Worm (Caenorhabditis elegans): ENCODE results near the gene str-93.

str-93 gene

DNA sequence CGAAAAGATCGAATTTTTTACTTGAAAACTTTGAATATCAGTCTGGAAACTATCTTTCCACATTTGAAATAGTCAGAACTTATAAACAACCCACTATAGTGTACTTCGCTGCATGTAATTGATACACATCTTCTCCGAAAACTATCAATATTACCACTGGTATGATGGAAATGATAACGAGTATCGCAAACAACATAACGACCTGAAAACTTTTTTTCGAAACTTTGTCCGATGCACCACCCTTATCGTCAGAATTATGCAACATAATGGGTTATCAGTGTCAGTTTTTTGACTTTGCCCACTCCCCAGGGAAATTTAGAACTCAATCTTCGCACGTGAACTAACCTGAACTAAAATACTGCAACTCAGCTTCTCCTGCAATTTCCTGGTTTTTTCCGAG is 11.0 kb downstream of the str-93 start:
- TF ChIP-seq ces-1 (GFP tag; optimal IDR thresholded peaks at IDR 0.05) (no peak), nhr-76 (tag; optimal IDR thresholded peaks at IDR 0.05) (no peak), pha-4 (tag; optimal IDR thresholded peaks at IDR 0.05) (no peak), unc-120 (tag; optimal IDR thresholded peaks at IDR 0.05; ENCODE audit: poor library complexity, severe bottlenecking) (no peak), elt-1 (tag; optimal IDR thresholded peaks at IDR 0.05; ENCODE audit: borderline replicate concordance, insufficient read depth) (no peak), ham-2 (GFP tag; optimal IDR thresholded peaks at IDR 0.05) (no peak), nhr-237 (tag; optimal IDR thresholded peaks at IDR 0.05) (no peak), mep-1 (tag; optimal IDR thresholded peaks at IDR 0.05) (no peak), snpc-4 (tag; optimal IDR thresholded peaks at IDR 0.05) (no peak), lin-32 (GFP tag; optimal IDR thresholded peaks at IDR 0.05) (no peak), elt-3 (tag; optimal IDR thresholded peaks at IDR 0.05) (no peak), mls-2 (tag; optimal IDR thresholded peaks at IDR 0.05) (no peak), bed-3 (GFP tag; optimal IDR thresholded peaks at IDR 0.05) (no peak), cnd-1 (tag; optimal IDR thresholded peaks at IDR 0.05) (no peak)

DNA sequence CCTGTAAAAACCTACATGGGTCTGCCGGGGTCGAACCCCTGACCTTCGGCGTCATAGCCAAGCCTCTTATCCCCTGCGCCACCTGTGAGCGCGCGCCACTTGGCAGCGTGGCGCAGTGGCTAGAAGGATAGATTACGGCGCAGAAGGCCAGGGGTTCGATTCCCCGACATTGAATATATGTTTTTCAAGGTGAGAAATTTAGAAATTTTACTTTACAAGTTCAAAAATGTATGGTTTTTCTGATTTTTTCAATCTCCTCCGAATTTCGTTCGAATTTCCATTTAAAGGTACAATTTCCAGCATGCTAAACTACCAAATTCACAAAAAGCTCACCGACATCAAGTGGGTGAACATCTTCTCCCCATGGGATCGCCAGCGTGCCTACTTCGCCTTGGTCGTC is 13.2 kb downstream of the str-93 start, which contains the start of gene dgat-2:
Gene dgat-2, plus strand, starts transcription at position 301 of the 400 bp plus-strand sequence.
- no peak for TF ChIP-seq elt-3 (tag; optimal IDR thresholded peaks at IDR 0.05)
- TF ChIP-seq lsy-2 (tag; optimal IDR thresholded peaks at IDR 0.05), result no peak
- no peak for TF ChIP-seq drap-1 (GFP tag; optimal IDR thresholded peaks at IDR 0.05)
- TF ChIP-seq lin-13 (tag; optimal IDR thresholded peaks at IDR 0.05), result no peak
- no peak for TF ChIP-seq unc-62 (GFP tag; optimal IDR thresholded peaks at IDR 0.05)
- no peak for TF ChIP-seq sptf-1 (tag; optimal IDR thresholded peaks at IDR 0.05)
- no peak for TF ChIP-seq pha-4 (tag; optimal IDR thresholded peaks at IDR 0.05)
- TF ChIP-seq cnd-1 (tag; optimal IDR thresholded peaks at IDR 0.05), result no peak
- no peak for TF ChIP-seq nhr-76 (tag; optimal IDR thresholded peaks at IDR 0.05)
- TF ChIP-seq nhr-28 (tag; optimal IDR thresholded peaks at IDR 0.05), result no peak
- no peak for TF ChIP-seq ceh-39 (tag; optimal IDR thresholded peaks at IDR 0.05)
- TF ChIP-seq mep-1 (tag; optimal IDR thresholded peaks at IDR 0.05), result no peak
- no peak for TF ChIP-seq ces-1 (GFP tag; optimal IDR thresholded peaks at IDR 0.05)
- no peak for TF ChIP-seq elt-1 (tag; optimal IDR thresholded peaks at IDR 0.05; ENCODE audit: borderline replicate concordance, insufficient read depth)
- TF ChIP-seq nhr-2 (tag; optimal IDR thresholded peaks at IDR 0.05), result no peak
- no peak for TF ChIP-seq mab-5 (tag; optimal IDR thresholded peaks at IDR 0.05)

DNA sequence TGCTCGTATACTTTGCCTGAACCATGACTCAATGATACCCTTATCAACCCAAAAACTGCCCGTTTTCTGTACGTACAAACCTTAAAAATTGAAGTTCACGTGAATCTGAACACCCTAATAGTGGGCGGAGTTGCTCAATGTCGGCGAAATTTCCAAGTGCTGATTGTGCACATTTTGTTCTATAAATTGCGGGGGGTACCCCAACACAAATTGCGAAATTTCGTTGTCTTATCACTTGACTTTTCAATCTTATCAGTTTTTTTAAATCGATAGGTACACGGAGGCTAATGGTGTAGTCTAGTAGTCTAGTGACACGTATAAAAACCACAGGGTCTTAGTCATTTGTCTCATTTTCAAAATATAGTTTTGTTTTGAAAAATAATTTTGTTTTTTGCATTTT is 14.0 kb downstream of the str-93 start, which contains the start of gene fbxa-108:
Gene fbxa-108, minus strand, starts transcription at position 158 of the 400 bp plus-strand sequence.
- TF ChIP-seq nhr-12 (tag; optimal IDR thresholded peaks at IDR 0.05) (no peak), nhr-237 (tag; optimal IDR thresholded peaks at IDR 0.05) (no peak), unc-120 (tag; optimal IDR thresholded peaks at IDR 0.05; ENCODE audit: poor library complexity, severe bottlenecking) (no peak), zip-8 (tag; optimal IDR thresholded peaks at IDR 0.05) (no peak), M03D4.4 (tag; optimal IDR thresholded peaks at IDR 0.05) (no peak), snpc-4 (tag; optimal IDR thresholded peaks at IDR 0.05) (no peak), sptf-1 (tag; optimal IDR thresholded peaks at IDR 0.05) (no peak), bed-3 (GFP tag; optimal IDR thresholded peaks at IDR 0.05) (no peak), unc-39 (tag; optimal IDR thresholded peaks at IDR 0.05) (no peak), tbx-8 (GFP tag; optimal IDR thresholded peaks at IDR 0.05) (no peak), elt-3 (tag; optimal IDR thresholded peaks at IDR 0.05) (no peak), hlh-1 (tag; optimal IDR thresholded peaks at IDR 0.05) (no peak), flh-1 (GFP tag; optimal IDR thresholded peaks at IDR 0.05) (no peak)

DNA sequence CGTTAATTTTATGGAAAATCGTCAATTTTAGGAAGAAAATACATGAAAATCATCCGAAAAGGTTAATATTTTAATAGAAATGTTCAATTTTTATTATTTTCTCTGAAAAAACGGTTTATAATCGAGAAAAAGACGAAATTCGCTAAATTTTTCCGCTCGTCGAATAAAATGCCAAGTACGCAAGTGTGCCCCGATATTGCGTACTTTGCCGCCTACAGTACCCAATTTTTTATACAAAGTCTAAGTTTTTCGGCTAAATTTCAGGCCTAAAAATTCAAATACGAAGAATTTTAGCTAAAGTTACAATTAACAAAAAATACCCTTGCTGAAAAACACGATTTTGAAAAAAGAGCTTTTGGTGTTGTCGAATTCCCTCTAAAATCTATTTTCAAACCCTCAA is 14.4 kb downstream of the str-93 start:
- TF ChIP-seq unc-120 (tag; optimal IDR thresholded peaks at IDR 0.05; ENCODE audit: poor library complexity, severe bottlenecking) (no peak), mls-2 (tag; optimal IDR thresholded peaks at IDR 0.05) (no peak), drap-1 (GFP tag; optimal IDR thresholded peaks at IDR 0.05) (no peak), bed-3 (GFP tag; optimal IDR thresholded peaks at IDR 0.05) (no peak), cnd-1 (tag; optimal IDR thresholded peaks at IDR 0.05) (no peak), pha-4 (tag; optimal IDR thresholded peaks at IDR 0.05) (no peak), flh-1 (GFP tag; optimal IDR thresholded peaks at IDR 0.05) (no peak), nhr-2 (tag; optimal IDR thresholded peaks at IDR 0.05) (no peak), elt-3 (tag; optimal IDR thresholded peaks at IDR 0.05) (no peak), nhr-76 (tag; optimal IDR thresholded peaks at IDR 0.05) (no peak), snpc-4 (tag; optimal IDR thresholded peaks at IDR 0.05) (no peak), elt-1 (tag; optimal IDR thresholded peaks at IDR 0.05; ENCODE audit: borderline replicate concordance, insufficient read depth) (no peak), nhr-12 (tag; optimal IDR thresholded peaks at IDR 0.05) (no peak), nhr-28 (tag; optimal IDR thresholded peaks at IDR 0.05) (no peak), unc-39 (tag; optimal IDR thresholded peaks at IDR 0.05) (no peak), sem-2 (GFP tag; optimal IDR thresholded peaks at IDR 0.05) (no peak), ham-2 (GFP tag; optimal IDR thresholded peaks at IDR 0.05) (no peak), nhr-237 (tag; optimal IDR thresholded peaks at IDR 0.05) (no peak), unc-62 (GFP tag; optimal IDR thresholded peaks at IDR 0.05) (no peak), sptf-1 (tag; optimal IDR thresholded peaks at IDR 0.05) (no peak)

All from whole organism, mixed stage, embryonic.